Worm (Caenorhabditis elegans) whole organism, L2 larva: Measurements from ENCODE around the gene F59A1.16.
A peak's percentile ranks its signal among the peaks of the same experiment; 100 is the strongest.

Experiments
- C34F6.9 ChIP-seq: fragments of 150-350 bp; optimal IDR thresholded peaks from 2 replicates; lab custom pipeline; 2014; ENCODE audit warnings: missing biosample characterization, missing genetic modification characterization
- F13H6.1 ChIP-seq: sonication (generic microtip); optimal IDR thresholded peaks from 2 replicates; lab custom pipeline; 2016; ENCODE audit warnings: missing genetic modification characterization, missing compliant biosample characterization
- R02D3.7 ChIP-seq: fragments of 150-350 bp; optimal IDR thresholded peaks from 2 replicates; lab custom pipeline; 2014; ENCODE audit warnings: missing biosample characterization, missing genetic modification characterization
- Y55F3AM.14 ChIP-seq: fragments of 200-800 bp; sonication (Bioruptor generic); optimal IDR thresholded peaks from 2 replicates; lab custom pipeline; 2018; ENCODE audit warnings: mild to moderate bottlenecking, missing genetic modification characterization, missing compliant biosample characterization
- ZK546.5 ChIP-seq: sonication (generic microtip); optimal IDR thresholded peaks from 2 replicates; lab custom pipeline; 2017; ENCODE audit warnings: missing biosample characterization, missing genetic modification characterization
- ama-1 ChIP-seq: fragments of 150-350 bp; optimal IDR thresholded peaks from 2 replicates; lab custom pipeline; 2018; ENCODE audit warnings: inconsistent platforms
- ceh-16 ChIP-seq: fragments of 150-350 bp; optimal IDR thresholded peaks from 2 replicates; lab custom pipeline; 2014; ENCODE audit warnings: missing biosample characterization, missing genetic modification characterization
- ceh-82 ChIP-seq: fragments of 150-350 bp; optimal IDR thresholded peaks from 2 replicates; lab custom pipeline; 2014; ENCODE audit warnings: missing biosample characterization, missing genetic modification characterization
- crh-2 ChIP-seq: sonication (generic microtip); optimal IDR thresholded peaks from 2 replicates; lab custom pipeline; 2017; ENCODE audit warnings: missing biosample characterization, missing genetic modification characterization
- dmd-4 ChIP-seq: sonication (generic microtip); optimal IDR thresholded peaks from 2 replicates; lab custom pipeline; 2017; ENCODE audit warnings: missing biosample characterization, missing genetic modification characterization
- elt-1 ChIP-seq: fragments of 150-350 bp; optimal IDR thresholded peaks from 2 replicates; lab custom pipeline; 2014; ENCODE audit warnings: missing biosample characterization, missing genetic modification characterization
- elt-3 ChIP-seq: sonication (generic microtip); optimal IDR thresholded peaks from 2 replicates; lab custom pipeline; 2017; ENCODE audit warnings: missing biosample characterization, missing genetic modification characterization
- fos-1 ChIP-seq: fragments of 150-350 bp; optimal IDR thresholded peaks from 2 replicates; lab custom pipeline; 2014; ENCODE audit warnings: missing biosample characterization, missing genetic modification characterization
- gmeb-1 ChIP-seq: fragments of 150-350 bp; optimal IDR thresholded peaks from 2 replicates; lab custom pipeline; 2014; ENCODE audit warnings: missing biosample characterization, missing genetic modification characterization
- lin-11 ChIP-seq: fragments of 150-350 bp; sonication (generic microtip); optimal IDR thresholded peaks from 2 replicates; lab custom pipeline; 2014; ENCODE audit warnings: missing biosample characterization, missing genetic modification characterization, inconsistent platforms, mixed read lengths
- lin-13 ChIP-seq: fragments of 150-350 bp; optimal IDR thresholded peaks from 2 replicates; lab custom pipeline; 2014; ENCODE audit warnings: missing biosample characterization, missing genetic modification reagents, missing genetic modification characterization
- lin-39 ChIP-seq: fragments of 150-350 bp; optimal IDR thresholded peaks from 2 replicates; lab custom pipeline; 2014; ENCODE audit warnings: missing biosample characterization, missing genetic modification reagents, missing genetic modification characterization
- lsy-2 ChIP-seq, 2 experiments: fragments of 150-350 bp in 1 of 2; sonication (generic microtip) in 1 of 2; optimal IDR thresholded peaks; 2 replicates each; lab custom pipeline; 2014 to 2017; ENCODE audit warnings: missing biosample characterization in 2 of 2, missing genetic modification characterization in 2 of 2
- mab-5 ChIP-seq: fragments of 150-350 bp; optimal IDR thresholded peaks from 2 replicates; lab custom pipeline; 2014; ENCODE audit warnings: missing biosample characterization, missing genetic modification characterization
- mbf-1 ChIP-seq: sonication (generic microtip); optimal IDR thresholded peaks from 2 replicates; lab custom pipeline; 2017; ENCODE audit warnings: missing biosample characterization, missing genetic modification characterization
- mdl-1 ChIP-seq, 2 experiments: fragments of 150-350 bp in 1 of 2; sonication (generic microtip) in 1 of 2; optimal IDR thresholded peaks; 2 replicates each; lab custom pipeline; 2017; ENCODE audit warnings: missing biosample characterization in 2 of 2, missing genetic modification characterization in 2 of 2
- nhr-10 ChIP-seq: sonication (generic microtip); optimal IDR thresholded peaks from 2 replicates; lab custom pipeline; 2017; ENCODE audit warnings: missing biosample characterization, missing genetic modification characterization
- nhr-12 ChIP-seq: fragments of 150-350 bp; optimal IDR thresholded peaks from 2 replicates; lab custom pipeline; 2014; ENCODE audit warnings: missing biosample characterization, missing genetic modification characterization
- nhr-129 ChIP-seq: fragments of 150-350 bp; optimal IDR thresholded peaks from 2 replicates; lab custom pipeline; 2014; ENCODE audit warnings: missing biosample characterization, missing genetic modification characterization
- nhr-21 ChIP-seq: fragments of 150-350 bp; optimal IDR thresholded peaks from 2 replicates; lab custom pipeline; 2014; ENCODE audit warnings: missing biosample characterization, missing genetic modification characterization
- nhr-23 ChIP-seq: fragments of 150-350 bp; optimal IDR thresholded peaks from 2 replicates; lab custom pipeline; 2014; ENCODE audit warnings: missing biosample characterization, missing genetic modification reagents, missing genetic modification characterization
- nhr-237 ChIP-seq: fragments of 150-350 bp; optimal IDR thresholded peaks from 2 replicates; lab custom pipeline; 2014; ENCODE audit warnings: missing biosample characterization, missing genetic modification characterization
- nhr-25 ChIP-seq: fragments of 150-350 bp; sonication (generic microtip); optimal IDR thresholded peaks from 3 replicates; lab custom pipeline; 2014; ENCODE audit warnings: missing biosample characterization, missing genetic modification characterization
- nhr-6 ChIP-seq: fragments of 150-350 bp; optimal IDR thresholded peaks from 2 replicates; lab custom pipeline; 2014; ENCODE audit warnings: missing biosample characterization, missing genetic modification characterization
- nhr-77 ChIP-seq: fragments of 150-350 bp; optimal IDR thresholded peaks from 2 replicates; lab custom pipeline; 2014; ENCODE audit warnings: missing biosample characterization, missing genetic modification characterization
- peb-1 ChIP-seq: fragments of 150-350 bp; optimal IDR thresholded peaks from 2 replicates; lab custom pipeline; 2014; ENCODE audit warnings: missing biosample characterization, missing genetic modification characterization
- sem-4 ChIP-seq: fragments of 150-350 bp; optimal IDR thresholded peaks from 2 replicates; lab custom pipeline; 2014; ENCODE audit warnings: missing biosample characterization, missing genetic modification reagents, missing genetic modification characterization
- skn-1 ChIP-seq: sonication (generic microtip); optimal IDR thresholded peaks from 2 replicates; lab custom pipeline; 2017; ENCODE audit warnings: missing biosample characterization, missing genetic modification characterization
- sma-3 ChIP-seq: sonication (generic microtip); optimal IDR thresholded peaks from 2 replicates; lab custom pipeline; 2016; ENCODE audit warnings: missing genetic modification reagents, missing genetic modification characterization, missing compliant biosample characterization
- sma-9 ChIP-seq, 2 experiments: fragments of 150-350 bp in 1 of 2; sonication (generic microtip) in 1 of 2; optimal IDR thresholded peaks; 2 replicates each; lab custom pipeline; 2014 to 2016; ENCODE audit warnings: missing genetic modification characterization in 2 of 2, mild to moderate bottlenecking in 1 of 2, missing biosample characterization in 1 of 2, missing compliant biosample characterization in 1 of 2, missing genetic modification reagents in 1 of 2, moderate library complexity in 1 of 2
- snpc-4 ChIP-seq: fragments of 150-350 bp; optimal IDR thresholded peaks from 2 replicates; lab custom pipeline; 2014; ENCODE audit warnings: missing biosample characterization, missing genetic modification characterization
- unc-39 ChIP-seq: fragments of 150-350 bp; optimal IDR thresholded peaks from 2 replicates; lab custom pipeline; 2014; ENCODE audit warnings: missing biosample characterization, missing genetic modification characterization
- unc-55 ChIP-seq: fragments of 150-350 bp; sonication (generic microtip); optimal IDR thresholded peaks from 3 replicates; lab custom pipeline; 2014; ENCODE audit warnings: missing biosample characterization, missing genetic modification reagents, missing genetic modification characterization
- unc-62 ChIP-seq: fragments of 150-350 bp; optimal IDR thresholded peaks from 2 replicates; lab custom pipeline; 2014; ENCODE audit warnings: missing biosample characterization, missing genetic modification reagents, missing genetic modification characterization
- zag-1 ChIP-seq: fragments of 150-350 bp; optimal IDR thresholded peaks from 2 replicates; lab custom pipeline; 2014; ENCODE audit warnings: missing biosample characterization, missing genetic modification characterization
- ztf-1 ChIP-seq: fragments of 200-800 bp; sonication (Bioruptor generic); conservative IDR thresholded peaks from 2 replicates; pipeline ENCODE4 v1.3.6; 2022; ENCODE audit warnings: missing genetic modification characterization, missing compliant biosample characterization
- ztf-11 ChIP-seq: sonication (generic microtip); optimal IDR thresholded peaks from 2 replicates; lab custom pipeline; 2017; ENCODE audit warnings: missing biosample characterization, missing genetic modification characterization
- ztf-4 ChIP-seq: fragments of 150-350 bp; optimal IDR thresholded peaks from 2 replicates; lab custom pipeline; 2014; ENCODE audit warnings: missing biosample characterization, missing genetic modification characterization

F59A1.16 gene

ce11 chrV:17664367-17664766 is 20.4 kb downstream of the F59A1.16 start:
- TF ChIP-seq ztf-4 (tag; lab: Kevin White, UChicago), result no peak
- TF ChIP-seq nhr-129, result no peak
- TF ChIP-seq ztf-11 (tag; lab: Kevin White, UChicago), result no peak
- TF ChIP-seq dmd-4 (tag; lab: Kevin White, UChicago), result no peak
- TF ChIP-seq snpc-4, result no peak
- TF ChIP-seq elt-1, result no peak
- no peak for TF ChIP-seq C34F6.9
- TF ChIP-seq R02D3.7 (tag; lab: Kevin White, UChicago), result no peak
- TF ChIP-seq ceh-82 (tag; lab: Kevin White, UChicago), result no peak
- no peak for TF ChIP-seq skn-1 (tag; lab: Kevin White, UChicago)
- TF ChIP-seq zag-1, result no peak
- TF ChIP-seq Y55F3AM.14 (GFP tag; lab: Kevin White, UChicago), result no peak
- TF ChIP-seq nhr-10 (tag; lab: Kevin White, UChicago), result no peak

DNA sequence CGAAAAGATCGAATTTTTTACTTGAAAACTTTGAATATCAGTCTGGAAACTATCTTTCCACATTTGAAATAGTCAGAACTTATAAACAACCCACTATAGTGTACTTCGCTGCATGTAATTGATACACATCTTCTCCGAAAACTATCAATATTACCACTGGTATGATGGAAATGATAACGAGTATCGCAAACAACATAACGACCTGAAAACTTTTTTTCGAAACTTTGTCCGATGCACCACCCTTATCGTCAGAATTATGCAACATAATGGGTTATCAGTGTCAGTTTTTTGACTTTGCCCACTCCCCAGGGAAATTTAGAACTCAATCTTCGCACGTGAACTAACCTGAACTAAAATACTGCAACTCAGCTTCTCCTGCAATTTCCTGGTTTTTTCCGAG is 22.5 kb downstream of the F59A1.16 start:
- peak; percentile 83 for TF ChIP-seq fos-1 (tag; lab: Kevin White, UChicago)
- peak; percentile 70 for TF ChIP-seq sma-9 (GFP tag; optimal IDR thresholded peaks at IDR 0.05; lab: Kevin White, UChicago)
- TF ChIP-seq sma-9 (tag; optimal IDR thresholded peaks at IDR 0.05; lab: Kevin White, UChicago), result no peak
- TF ChIP-seq crh-2 (tag; lab: Kevin White, UChicago), result peak; percentile 35
- no peak for TF ChIP-seq sma-3 (GFP tag; lab: Kevin White, UChicago)

- TF ChIP-seq C34F6.9 (no peak), fos-1 (tag; lab: Kevin White, UChicago) (no peak), unc-39 (tag; lab: Kevin White, UChicago) (no peak), nhr-6 (no peak), lin-11 (tag; lab: Kevin White, UChicago) (no peak), dmd-4 (tag; lab: Kevin White, UChicago) (no peak), ceh-16 (tag; lab: Kevin White, UChicago) (no peak), nhr-23 (tag; lab: Kevin White, UChicago) (no peak), ZK546.5 (tag; lab: Kevin White, UChicago) (no peak), lsy-2 (tag; optimal IDR thresholded peaks at IDR 0.05; lab: Kevin White, UChicago) (no peak), sem-4 (tag; lab: Kevin White, UChicago) (no peak), ama-1 (lab: Kevin White, UChicago) (no peak), nhr-10 (tag; lab: Kevin White, UChicago) (no peak), elt-3 (no peak), F13H6.1 (no peak), mdl-1 (tag; optimal IDR thresholded peaks at IDR 0.05; lab: Kevin White, UChicago) (no peak), Y55F3AM.14 (GFP tag; lab: Kevin White, UChicago) (no peak)
- TF ChIP-seq, all 48 proteins: peak for 0
Measured at ce11 chrV:17660003-17660402, 24.8 kb downstream of the F59A1.16 start, which contains the start of gene dgat-2. Gene dgat-2 (plus strand): TSS chrV:17660303.

DNA sequence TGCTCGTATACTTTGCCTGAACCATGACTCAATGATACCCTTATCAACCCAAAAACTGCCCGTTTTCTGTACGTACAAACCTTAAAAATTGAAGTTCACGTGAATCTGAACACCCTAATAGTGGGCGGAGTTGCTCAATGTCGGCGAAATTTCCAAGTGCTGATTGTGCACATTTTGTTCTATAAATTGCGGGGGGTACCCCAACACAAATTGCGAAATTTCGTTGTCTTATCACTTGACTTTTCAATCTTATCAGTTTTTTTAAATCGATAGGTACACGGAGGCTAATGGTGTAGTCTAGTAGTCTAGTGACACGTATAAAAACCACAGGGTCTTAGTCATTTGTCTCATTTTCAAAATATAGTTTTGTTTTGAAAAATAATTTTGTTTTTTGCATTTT is 25.5 kb downstream of the F59A1.16 start, which contains the start of gene fbxa-108:
Gene fbxa-108, minus strand, starts transcription at position 158 of the 400 bp plus-strand sequence.
- TF ChIP-seq ceh-16 (tag; lab: Kevin White, UChicago), result no peak
- TF ChIP-seq dmd-4 (tag; lab: Kevin White, UChicago), result no peak
- no peak for TF ChIP-seq C34F6.9
- TF ChIP-seq Y55F3AM.14 (GFP tag; lab: Kevin White, UChicago), result no peak
- peak; percentile 85 for TF ChIP-seq crh-2 (tag; lab: Kevin White, UChicago)
- TF ChIP-seq nhr-25 (tag; lab: Kevin White, UChicago), result no peak
- TF ChIP-seq nhr-237 (tag; lab: Kevin White, UChicago), result no peak
- no peak for TF ChIP-seq ztf-4 (tag; lab: Kevin White, UChicago)
- no peak for TF ChIP-seq nhr-12 (tag; lab: Kevin White, UChicago)
- no peak for TF ChIP-seq nhr-6
- no peak for TF ChIP-seq ztf-1 (GFP tag; lab: Robert Waterston, UW)
- TF ChIP-seq lin-39 (tag; lab: Kevin White, UChicago), result no peak
- TF ChIP-seq sem-4 (tag; lab: Kevin White, UChicago), result no peak
- TF ChIP-seq fos-1 (tag; lab: Kevin White, UChicago), result peak; percentile 94
- TF ChIP-seq unc-62 (GFP tag; lab: Kevin White, UChicago), result no peak
- no peak for TF ChIP-seq mbf-1 (tag; lab: Kevin White, UChicago)
- TF ChIP-seq sma-3 (GFP tag; lab: Kevin White, UChicago), result peak; percentile 43
- TF ChIP-seq nhr-77, result no peak
- TF ChIP-seq mab-5, result no peak
- no peak for TF ChIP-seq ZK546.5 (tag; lab: Kevin White, UChicago)
- no peak for TF ChIP-seq ama-1 (lab: Kevin White, UChicago)
- TF ChIP-seq sma-9 (GFP tag; optimal IDR thresholded peaks at IDR 0.05; lab: Kevin White, UChicago), result peak; percentile 83
- TF ChIP-seq sma-9 (tag; optimal IDR thresholded peaks at IDR 0.05; lab: Kevin White, UChicago), result no peak
- TF ChIP-seq nhr-23 (tag; lab: Kevin White, UChicago), result no peak
- TF ChIP-seq lin-11 (tag; lab: Kevin White, UChicago), result no peak
- TF ChIP-seq unc-39 (tag; lab: Kevin White, UChicago), result no peak
- TF ChIP-seq nhr-21, result no peak
- no peak for TF ChIP-seq R02D3.7 (tag; lab: Kevin White, UChicago)
- TF ChIP-seq mdl-1 (tag; optimal IDR thresholded peaks at IDR 0.05; lab: Kevin White, UChicago), result no peak
- peak; percentile 54 for TF ChIP-seq gmeb-1
- no peak for TF ChIP-seq elt-3
- TF ChIP-seq ceh-82 (tag; lab: Kevin White, UChicago), result no peak
- no peak for TF ChIP-seq zag-1
- TF ChIP-seq snpc-4, result no peak
- TF ChIP-seq nhr-10 (tag; lab: Kevin White, UChicago), result no peak
- no peak for TF ChIP-seq lin-13
- no peak for TF ChIP-seq peb-1 (tag; lab: Kevin White, UChicago)
- no peak for TF ChIP-seq elt-1
- no peak for TF ChIP-seq unc-55 (GFP tag; lab: Kevin White, UChicago)
- peak; percentile 48 for TF ChIP-seq F13H6.1
